Worm (Caenorhabditis elegans): Measurements from ENCODE around the gene T05A7.12.

T05A7.12 gene

ce11 chrII:4650072-4650471 lies 13.0 kb downstream of the T05A7.12 start:
- TF ChIP-seq nhr-2 (tag; optimal IDR thresholded peaks at IDR 0.05) = no peak
- peak; percentile 31 for TF ChIP-seq hlh-1 (tag; optimal IDR thresholded peaks at IDR 0.05)
- no peak for TF ChIP-seq unc-120 (tag; optimal IDR thresholded peaks at IDR 0.05; ENCODE audit: poor library complexity, severe bottlenecking)
- no peak for TF ChIP-seq mls-2 (tag; optimal IDR thresholded peaks at IDR 0.05)

ce11 chrII:4648785-4649184 lies 14.3 kb downstream of the T05A7.12 start, which contains the start of gene lgc-27:
Gene lgc-27, plus strand, starts transcription at chrII:4649085.
- TF ChIP-seq sptf-1 (tag; optimal IDR thresholded peaks at IDR 0.05) (no peak), pha-4 (tag; optimal IDR thresholded peaks at IDR 0.05) (peak; percentile 55)

ce11 chrII:4640748-4641147 lies 22.3 kb downstream of the T05A7.12 start:
- no peak for TF ChIP-seq lin-13 (tag; optimal IDR thresholded peaks at IDR 0.05)
- TF ChIP-seq ztf-11 (tag; optimal IDR thresholded peaks at IDR 0.05) = no peak
- TF ChIP-seq mep-1 (tag; optimal IDR thresholded peaks at IDR 0.05) = peak; percentile 72
- peak; percentile 47 for TF ChIP-seq unc-120 (tag; optimal IDR thresholded peaks at IDR 0.05; ENCODE audit: poor library complexity, severe bottlenecking)
- peak; percentile 91 for TF ChIP-seq cnd-1 (tag; optimal IDR thresholded peaks at IDR 0.05)
- TF ChIP-seq ces-1 (GFP tag; optimal IDR thresholded peaks at IDR 0.05) = peak; percentile 78
- peak; percentile 4 for TF ChIP-seq lsy-2 (tag; optimal IDR thresholded peaks at IDR 0.05)
- peak; percentile 67 for TF ChIP-seq lin-32 (GFP tag; optimal IDR thresholded peaks at IDR 0.05)
- TF ChIP-seq snpc-4 (tag; optimal IDR thresholded peaks at IDR 0.05) = no peak
- TF ChIP-seq sptf-1 (tag; optimal IDR thresholded peaks at IDR 0.05) = no peak
- TF ChIP-seq mls-2 (tag; optimal IDR thresholded peaks at IDR 0.05) = peak; percentile 21

DNA sequence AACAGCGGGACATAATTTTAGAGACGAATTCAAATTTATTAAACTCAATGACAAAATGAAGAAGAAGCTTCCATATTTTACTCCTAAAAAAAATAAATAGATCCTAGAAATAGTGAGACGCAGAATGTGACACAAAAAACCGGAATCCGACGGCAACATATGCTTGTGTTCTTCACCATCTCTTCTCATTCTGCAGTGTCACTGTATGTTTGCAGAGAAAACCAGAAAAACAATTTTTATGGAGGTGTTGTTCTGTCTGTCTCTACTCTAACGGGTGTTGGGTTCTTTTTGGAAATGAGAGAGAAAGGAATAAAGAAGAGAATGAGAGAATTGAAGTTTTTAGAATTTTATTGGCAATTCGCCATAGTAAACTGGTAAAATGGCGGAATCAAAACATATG lies 24.2 kb downstream of the T05A7.12 start:
- TF ChIP-seq zip-8 (tag; optimal IDR thresholded peaks at IDR 0.05) (no peak), elt-1 (tag; optimal IDR thresholded peaks at IDR 0.05; ENCODE audit: borderline replicate concordance, insufficient read depth) (no peak), unc-39 (tag; optimal IDR thresholded peaks at IDR 0.05) (no peak), elt-3 (tag; optimal IDR thresholded peaks at IDR 0.05) (no peak), nhr-237 (tag; optimal IDR thresholded peaks at IDR 0.05) (no peak), bed-3 (GFP tag; optimal IDR thresholded peaks at IDR 0.05) (no peak), lsy-2 (tag; optimal IDR thresholded peaks at IDR 0.05) (no peak), lin-13 (tag; optimal IDR thresholded peaks at IDR 0.05) (no peak), ceh-83 (GFP tag; optimal IDR thresholded peaks at IDR 0.05) (no peak), nhr-2 (tag; optimal IDR thresholded peaks at IDR 0.05) (no peak), hlh-1 (tag; optimal IDR thresholded peaks at IDR 0.05) (no peak), tbx-8 (GFP tag; optimal IDR thresholded peaks at IDR 0.05) (no peak), nhr-12 (tag; optimal IDR thresholded peaks at IDR 0.05) (no peak), sem-2 (GFP tag; optimal IDR thresholded peaks at IDR 0.05) (no peak), ztf-11 (tag; optimal IDR thresholded peaks at IDR 0.05) (no peak), mep-1 (tag; optimal IDR thresholded peaks at IDR 0.05) (no peak), nhr-28 (tag; optimal IDR thresholded peaks at IDR 0.05) (no peak), nhr-76 (tag; optimal IDR thresholded peaks at IDR 0.05) (no peak), ceh-43 (GFP tag; optimal IDR thresholded peaks at IDR 0.05) (no peak)

- TF ChIP-seq tbx-8 (GFP tag; optimal IDR thresholded peaks at IDR 0.05) (no peak), bed-3 (GFP tag; optimal IDR thresholded peaks at IDR 0.05) (no peak), drap-1 (GFP tag; optimal IDR thresholded peaks at IDR 0.05) (no peak)
These were observed 24.8 kb downstream of the T05A7.12 start, which contains the start of gene che-10 for ce11 chrII:4638241-4638640. Gene che-10, minus strand, starts transcription at chrII:4638341.

DNA sequence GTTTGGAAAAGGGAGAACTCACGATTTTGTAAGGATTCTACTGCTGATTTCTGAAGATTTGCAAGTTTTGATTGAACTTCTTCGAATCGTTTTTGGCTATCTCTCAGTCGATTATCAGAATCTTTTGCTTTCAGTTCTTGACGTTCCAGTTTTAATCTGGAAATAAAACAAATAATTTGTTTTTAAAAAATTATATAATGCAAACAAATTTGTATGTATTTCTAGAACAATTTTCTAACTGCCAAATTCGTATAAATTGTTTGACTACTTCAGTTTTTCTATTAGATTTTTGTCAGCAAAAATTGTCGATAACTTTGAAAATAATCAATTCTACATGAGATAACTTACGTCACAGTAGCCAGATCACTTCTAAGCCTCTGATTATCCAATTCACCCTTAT lies 31.6 kb downstream of the T05A7.12 start:
- TF ChIP-seq nhr-28 (tag; optimal IDR thresholded peaks at IDR 0.05) (no peak), drap-1 (GFP tag; optimal IDR thresholded peaks at IDR 0.05) (no peak), blmp-1 (tag; optimal IDR thresholded peaks at IDR 0.05) (no peak), ceh-39 (tag; optimal IDR thresholded peaks at IDR 0.05) (no peak), ces-1 (GFP tag; optimal IDR thresholded peaks at IDR 0.05) (no peak), lsy-2 (tag; optimal IDR thresholded peaks at IDR 0.05) (no peak), nhr-2 (tag; optimal IDR thresholded peaks at IDR 0.05) (no peak), elt-3 (tag; optimal IDR thresholded peaks at IDR 0.05) (no peak), M03D4.4 (tag; optimal IDR thresholded peaks at IDR 0.05) (no peak), ham-2 (GFP tag; optimal IDR thresholded peaks at IDR 0.05) (no peak), nhr-237 (tag; optimal IDR thresholded peaks at IDR 0.05) (no peak), unc-62 (GFP tag; optimal IDR thresholded peaks at IDR 0.05) (no peak), pha-4 (tag; optimal IDR thresholded peaks at IDR 0.05) (no peak), lin-32 (GFP tag; optimal IDR thresholded peaks at IDR 0.05) (no peak), tbx-8 (GFP tag; optimal IDR thresholded peaks at IDR 0.05) (no peak), mls-2 (tag; optimal IDR thresholded peaks at IDR 0.05) (no peak)
